Fruit fly (Drosophila melanogaster) Kc167 (cell line): ENCODE results near the gene Rbm13.

Source experiments
- Sin3A ChIP-seq: fragments of >200 bp; optimal IDR thresholded peaks from 2 replicates; lab custom pipeline; 2018; ENCODE audit warnings: missing external identifiers
- psq ChIP-seq: fragments of >200 bp; optimal IDR thresholded peaks from 2 replicates; lab custom pipeline; 2017; ENCODE audit warnings: missing external identifiers
- ttk ChIP-seq: sonication (Bioruptor generic); optimal IDR thresholded peaks from 2 replicates; lab custom pipeline; 2017; ENCODE audit warnings: missing external identifiers

- TF ChIP-seq psq (lab: Kevin White, UChicago): no peak
- no peak for TF ChIP-seq ttk (lab: Kevin White, UChicago)
- TF ChIP-seq Sin3A (lab: Kevin White, UChicago): no peak
These were observed 18.1 kb upstream of the Rbm13 start for dm6 chrX:8883388-8883787.
